Fruit fly (Drosophila melanogaster): ENCODE results near the gene Vps24.
A peak's percentile ranks its signal among the peaks of the same experiment; 100 is the strongest.

Gene Vps24

DNA sequence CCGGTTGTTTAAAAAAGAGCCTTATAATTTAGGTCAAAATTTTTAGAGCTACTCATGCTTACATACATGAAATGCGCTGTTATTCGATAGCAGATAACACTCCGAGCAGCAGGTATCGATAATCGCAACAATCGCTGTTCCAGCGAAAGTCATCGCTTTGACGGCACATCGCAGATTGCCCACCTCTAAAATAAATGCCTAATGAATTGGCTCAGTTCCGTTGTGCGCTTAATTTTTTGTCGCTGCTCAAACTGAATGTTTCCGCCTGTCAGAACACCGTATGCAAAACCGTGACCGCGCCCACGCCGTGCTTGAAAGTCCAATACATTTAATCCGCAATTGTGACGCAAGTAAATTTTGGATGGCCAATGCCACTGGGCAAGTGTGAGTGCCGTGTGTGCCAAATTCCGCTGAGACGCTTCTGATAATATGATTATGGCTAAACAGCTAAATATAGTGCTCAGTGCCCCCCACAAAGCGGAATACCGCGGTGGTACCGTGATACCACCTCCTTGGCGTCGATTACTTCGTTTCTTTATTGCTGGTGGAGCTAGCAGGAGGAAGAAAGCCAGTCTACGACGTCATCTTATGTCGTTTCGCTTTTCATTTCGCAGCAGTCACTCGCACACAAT lies 8.9 kb upstream of the Vps24 start, which contains the start of gene CG9795 (continued):
- TF ChIP-seq tna (GFP tag; IDR thresholded peaks at IDR 0.05; ENCODE audit: partially characterized antibody) (peak; percentile 96), zen2 (GFP tag; IDR thresholded peaks at IDR 0.05; ENCODE audit: partially characterized antibody) (peak; percentile 86), CG7271 (tag; optimal IDR thresholded peaks at IDR 0.05) (no peak), CG1832 (GFP tag; optimal IDR thresholded peaks at IDR 0.05) (no peak), CG31441 (GFP tag; IDR thresholded peaks at IDR 0.05) (no peak), YL-1 (GFP tag; optimal IDR thresholded peaks at IDR 0.05) (peak; percentile 69), hb (GFP tag; IDR thresholded peaks at IDR 0.05; ENCODE audit: partially characterized antibody) (peak; percentile 91), D19B (GFP tag; optimal IDR thresholded peaks at IDR 0.05) (no peak), E2f1 (GFP tag; IDR thresholded peaks at IDR 0.05) (no peak), B-H2 (GFP tag; optimal IDR thresholded peaks at IDR 0.05) (peak; percentile 26), prd (optimal IDR thresholded peaks at IDR 0.05) (no peak), prd (GFP tag; IDR thresholded peaks at IDR 0.05) (0 out of 3 replicates have a peak, but pooled peaks have one; percentile 29), scrt (GFP tag; optimal IDR thresholded peaks at IDR 0.05) (no peak), bowl (GFP tag; IDR thresholded peaks at IDR 0.05) (no peak), fd64A (GFP tag; optimal IDR thresholded peaks at IDR 0.05) (no peak), hbn (GFP tag; IDR thresholded peaks at IDR 0.05; ENCODE audit: partially characterized antibody) (peak; percentile 79), Myb (GFP tag; optimal IDR thresholded peaks at IDR 0.05) (peak; percentile 59), CG14965 (GFP tag; optimal IDR thresholded peaks at IDR 0.05; ENCODE audit: borderline replicate concordance) (no peak), CG2120 (GFP tag; optimal IDR thresholded peaks at IDR 0.05) (peak; percentile 54), CG15514 (GFP tag; optimal IDR thresholded peaks at IDR 0.05) (peak; percentile 84), ems (GFP tag; optimal IDR thresholded peaks at IDR 0.05) (no peak), NK7.1 (GFP tag; optimal IDR thresholded peaks at IDR 0.05) (no peak), Atf6 (GFP tag; IDR thresholded peaks at IDR 0.05) (peak; percentile 46; the same call in 1 of the 2 replicates), CG17568 (GFP tag; optimal IDR thresholded peaks at IDR 0.05) (no peak), Asciz (GFP tag; optimal IDR thresholded peaks at IDR 0.05) (no peak), CG2202 (tag; optimal IDR thresholded peaks at IDR 0.05) (no peak), CkIIα-i1 (GFP tag; IDR thresholded peaks at IDR 0.05) (no peak), sima (GFP tag; optimal IDR thresholded peaks at IDR 0.05) (no peak), Lhr (GFP tag; optimal IDR thresholded peaks at IDR 0.05) (peak; percentile 46), Doc3 (GFP tag; IDR thresholded peaks at IDR 0.05; ENCODE audit: partially characterized antibody) (peak; percentile 75), Fer1 (GFP tag; optimal IDR thresholded peaks at IDR 0.05) (peak; percentile 64), CG11398 (GFP tag; optimal IDR thresholded peaks at IDR 0.05) (no peak), CG10431 (GFP tag; optimal IDR thresholded peaks at IDR 0.05) (peak; percentile 100), nmo (GFP tag; optimal IDR thresholded peaks at IDR 0.05) (no peak), so (GFP tag; IDR thresholded peaks at IDR 0.05) (no peak), CG17359 (tag; optimal IDR thresholded peaks at IDR 0.05) (no peak), Lim3 (GFP tag; IDR thresholded peaks at IDR 0.05) (no peak), dm (GFP tag; optimal IDR thresholded peaks at IDR 0.05) (peak; percentile 39), CG3726 (GFP tag; IDR thresholded peaks at IDR 0.05) (no peak), maf-S (GFP tag; optimal IDR thresholded peaks at IDR 0.05) (peak; percentile 31), CG5245 (GFP tag; optimal IDR thresholded peaks at IDR 0.05) (no peak), CG6854 (GFP tag; optimal IDR thresholded peaks at IDR 0.05) (peak; percentile 20), Sox102F (GFP tag; optimal IDR thresholded peaks at IDR 0.05) (no peak), CG31365 (tag; optimal IDR thresholded peaks at IDR 0.05) (no peak), NFAT (GFP tag; IDR thresholded peaks at IDR 0.05) (peak; percentile 37; the same call in 1 of the 2 replicates), sqz (GFP tag; optimal IDR thresholded peaks at IDR 0.05) (no peak), HmgZ (tag; optimal IDR thresholded peaks at IDR 0.05) (peak; percentile 54), Mad (GFP tag; optimal IDR thresholded peaks at IDR 0.05) (peak; percentile 24), mld (GFP tag; IDR thresholded peaks at IDR 0.05; ENCODE audit: partially characterized antibody) (peak; percentile 97), CG8089 (GFP tag; optimal IDR thresholded peaks at IDR 0.05) (no peak)
